Worm (Caenorhabditis elegans) whole organism, L3 larva: ENCODE results near the gene srh-100.
"Not testable (repeated sequence)": the region's sequence is repeated elsewhere in the genome, so short reads cannot be mapped to it uniquely, and the experiment has no call there.

Experiments used
- ZK546.5 ChIP-seq: sonication (generic microtip); optimal IDR thresholded peaks from 2 replicates; lab custom pipeline; 2017; ENCODE audit warnings: missing biosample characterization, missing genetic modification characterization
- aly-2 ChIP-seq: fragments of 150-350 bp; optimal IDR thresholded peaks from 2 replicates; lab custom pipeline; 2014; ENCODE audit warnings: missing biosample characterization, missing genetic modification characterization
- ama-1 ChIP-seq: fragments of 150-350 bp; optimal IDR thresholded peaks from 2 replicates; lab custom pipeline; 2018
- ceh-16 ChIP-seq: sonication (generic microtip); optimal IDR thresholded peaks from 2 replicates; lab custom pipeline; 2017; ENCODE audit warnings: missing biosample characterization, missing genetic modification characterization
- ceh-82 ChIP-seq: fragments of 150-350 bp; optimal IDR thresholded peaks from 2 replicates; lab custom pipeline; 2014; ENCODE audit warnings: missing biosample characterization, missing genetic modification characterization
- ceh-9 ChIP-seq: sonication (generic microtip); optimal IDR thresholded peaks from 2 replicates; lab custom pipeline; 2018; ENCODE audit warnings: missing biosample characterization, missing genetic modification characterization
- daf-12 ChIP-seq: fragments of 150-350 bp; optimal IDR thresholded peaks from 2 replicates; lab custom pipeline; 2014; ENCODE audit warnings: missing biosample characterization, missing genetic modification reagents, missing genetic modification characterization
- egl-27 ChIP-seq: sonication (generic microtip); optimal IDR thresholded peaks from 4 replicates; lab custom pipeline; 2017; ENCODE audit warnings: missing biosample characterization, missing genetic modification reagents, missing genetic modification characterization
- egl-5 ChIP-seq: fragments of 150-350 bp; optimal IDR thresholded peaks from 2 replicates; lab custom pipeline; 2017; ENCODE audit warnings: missing biosample characterization, missing genetic modification reagents, missing genetic modification characterization, inconsistent platforms
- elt-1 ChIP-seq: fragments of 150-350 bp; optimal IDR thresholded peaks from 2 replicates; lab custom pipeline; 2014; ENCODE audit warnings: missing biosample characterization, missing genetic modification characterization
- elt-2 ChIP-seq: sonication (generic microtip); optimal IDR thresholded peaks from 2 replicates; lab custom pipeline; 2016; ENCODE audit warnings: missing genetic modification reagents, mild to moderate bottlenecking, missing genetic modification characterization, missing compliant biosample characterization
- eor-1 ChIP-seq, 2 experiments: fragments of 150-350 bp; optimal IDR thresholded peaks; 2 replicates each; lab custom pipeline; 2014 to 2018; ENCODE audit warnings: missing biosample characterization in 2 of 2, missing genetic modification characterization in 2 of 2
- fkh-2 ChIP-seq: fragments of 150-350 bp; optimal IDR thresholded peaks from 2 replicates; lab custom pipeline; 2014; ENCODE audit warnings: missing biosample characterization, missing genetic modification reagents, missing genetic modification characterization
- fos-1 ChIP-seq: fragments of 150-350 bp; optimal IDR thresholded peaks from 2 replicates; lab custom pipeline; 2014; ENCODE audit warnings: missing biosample characterization, missing genetic modification characterization
- jun-1 ChIP-seq: fragments of 150-350 bp; optimal IDR thresholded peaks from 2 replicates; lab custom pipeline; 2014; ENCODE audit warnings: missing biosample characterization, missing genetic modification reagents, missing genetic modification characterization
- lin-15B ChIP-seq: fragments of 150-350 bp; optimal IDR thresholded peaks from 2 replicates; lab custom pipeline; 2014; ENCODE audit warnings: missing biosample characterization, missing genetic modification characterization
- lin-39 ChIP-seq: fragments of 150-350 bp; optimal IDR thresholded peaks from 2 replicates; lab custom pipeline; 2018; ENCODE audit warnings: missing biosample characterization, missing genetic modification reagents, missing genetic modification characterization
- lsy-12 ChIP-seq: sonication (generic microtip); optimal IDR thresholded peaks from 2 replicates; lab custom pipeline; 2016; ENCODE audit warnings: mild to moderate bottlenecking, missing genetic modification characterization, missing compliant biosample characterization
- mdl-1 ChIP-seq: fragments of 150-350 bp; optimal IDR thresholded peaks from 2 replicates; lab custom pipeline; 2014; ENCODE audit warnings: missing biosample characterization, missing genetic modification characterization
- mml-1 ChIP-seq: fragments of 150-350 bp; sonication (generic microtip); optimal IDR thresholded peaks from 3 replicates; lab custom pipeline; 2014; ENCODE audit warnings: missing biosample characterization, missing genetic modification characterization
- nhr-11 ChIP-seq: fragments of 150-350 bp; optimal IDR thresholded peaks from 2 replicates; lab custom pipeline; 2014; ENCODE audit warnings: missing biosample characterization, missing genetic modification characterization
- nhr-12 ChIP-seq: fragments of 150-350 bp; optimal IDR thresholded peaks from 2 replicates; lab custom pipeline; 2014; ENCODE audit warnings: missing biosample characterization, missing genetic modification characterization
- nhr-23 ChIP-seq: fragments of 150-350 bp; optimal IDR thresholded peaks from 2 replicates; lab custom pipeline; 2014; ENCODE audit warnings: missing biosample characterization, missing genetic modification reagents, missing genetic modification characterization
- nhr-237 ChIP-seq: fragments of 150-350 bp; optimal IDR thresholded peaks from 2 replicates; lab custom pipeline; 2014; ENCODE audit warnings: missing biosample characterization, missing genetic modification characterization
- nhr-43 ChIP-seq: sonication (generic microtip); optimal IDR thresholded peaks from 2 replicates; lab custom pipeline; 2016; ENCODE audit warnings: mild to moderate bottlenecking, missing genetic modification characterization, missing compliant biosample characterization; ENCODE audit not compliant: poor library complexity, severe bottlenecking
- nhr-67 ChIP-seq: fragments of 150-350 bp; optimal IDR thresholded peaks from 2 replicates; lab custom pipeline; 2014; ENCODE audit warnings: missing biosample characterization, missing genetic modification characterization
- nhr-76 ChIP-seq: fragments of 150-350 bp; sonication (generic microtip); optimal IDR thresholded peaks from 5 replicates; lab custom pipeline; 2014; ENCODE audit warnings: missing biosample characterization, missing genetic modification characterization
- nhr-77 ChIP-seq: fragments of 150-350 bp; optimal IDR thresholded peaks from 2 replicates; lab custom pipeline; 2014; ENCODE audit warnings: missing biosample characterization, missing genetic modification characterization
- pqm-1 ChIP-seq: fragments of 150-350 bp; optimal IDR thresholded peaks from 2 replicates; lab custom pipeline; 2017; ENCODE audit warnings: missing biosample characterization, missing genetic modification characterization, inconsistent platforms
- sea-2 ChIP-seq: fragments of 150-350 bp; sonication (generic microtip); optimal IDR thresholded peaks from 4 replicates; lab custom pipeline; 2014; ENCODE audit warnings: missing biosample characterization, missing genetic modification reagents, missing genetic modification characterization
- tbx-2 ChIP-seq: sonication (generic microtip); optimal IDR thresholded peaks from 2 replicates; lab custom pipeline; 2016; ENCODE audit warnings: mild to moderate bottlenecking, missing genetic modification characterization, missing compliant biosample characterization
- unc-39 ChIP-seq: sonication (generic microtip); optimal IDR thresholded peaks from 4 replicates; lab custom pipeline; 2017; ENCODE audit warnings: missing biosample characterization, missing genetic modification characterization
- unc-62 ChIP-seq: fragments of 150-350 bp; sonication (generic microtip); optimal IDR thresholded peaks from 4 replicates; lab custom pipeline; 2014; ENCODE audit warnings: missing biosample characterization, missing genetic modification reagents, missing genetic modification characterization
- zag-1 ChIP-seq: fragments of 150-350 bp; optimal IDR thresholded peaks from 2 replicates; lab custom pipeline; 2014; ENCODE audit warnings: missing biosample characterization, missing genetic modification characterization
- ztf-4 ChIP-seq: fragments of 150-350 bp; optimal IDR thresholded peaks from 2 replicates; lab custom pipeline; 2014; ENCODE audit warnings: missing biosample characterization, missing genetic modification characterization

Gene srh-100

ce11 chrII:3714595-3714994, at the start of gene srh-100:
Gene srh-100, minus strand, starts transcription at chrII:3714695.
- TF ChIP-seq nhr-23 (tag; lab: Kevin White, UChicago) (no peak), lin-39 (no peak), unc-62 (no peak), ceh-82 (tag; lab: Kevin White, UChicago) (no peak), nhr-237 (tag; lab: Kevin White, UChicago) (no peak), zag-1 (tag; lab: Kevin White, UChicago) (no peak), nhr-11 (tag; lab: Kevin White, UChicago) (no peak), lsy-12 (tag; lab: Kevin White, UChicago) (no peak), ceh-9 (tag; lab: Kevin White, UChicago) (no peak), elt-1 (tag; lab: Kevin White, UChicago) (no peak), fkh-2 (tag; lab: Kevin White, UChicago) (no peak), nhr-76 (no peak), ztf-4 (tag; lab: Kevin White, UChicago) (no peak), ama-1 (no peak), nhr-67 (tag; lab: Kevin White, UChicago) (no peak), fos-1 (tag; lab: Kevin White, UChicago) (no peak), sea-2 (GFP tag; lab: Kevin White, UChicago) (no peak), eor-1 (tag; optimal IDR thresholded peaks at IDR 0.05; lab: Kevin White, UChicago) (no peak), aly-2 (no peak)

- TF ChIP-seq unc-39; mdl-1 (tag; lab: Kevin White, UChicago); daf-12: not testable (repeated sequence)
Measured at ce11 chrII:3761599-3761998, 47.1 kb upstream of the srh-100 start, which contains the start of gene T24E12.6. Gene T24E12.6, minus strand, starts transcription at chrII:3761699.

ce11 chrII:3759010-3759409, 44.5 kb upstream of the srh-100 start, which contains the start of gene T24E12.12:
Gene T24E12.12, plus strand, starts transcription at chrII:3759290.
- TF ChIP-seq zag-1 (tag; lab: Kevin White, UChicago) (no peak), mdl-1 (tag; lab: Kevin White, UChicago) (no peak), ceh-16 (tag; lab: Kevin White, UChicago) (no peak), nhr-77 (tag; lab: Kevin White, UChicago) (no peak), daf-12 (no peak)

- no peak for TF ChIP-seq sea-2 (GFP tag; lab: Kevin White, UChicago)
Measured at ce11 chrII:3757499-3757898, 43.0 kb upstream of the srh-100 start, which contains the start of gene srx-111. Gene srx-111, plus strand, starts transcription at chrII:3757799.

ce11 chrII:3753598-3753997, 39.1 kb upstream of the srh-100 start, which contains the start of gene rcd-1:
Gene rcd-1, plus strand, starts transcription at chrII:3753898.
- TF ChIP-seq mml-1 (no peak), egl-27 (tag; lab: Kevin White, UChicago) (no peak), ceh-82 (tag; lab: Kevin White, UChicago) (no peak)
- TF ChIP-seq, all 47 proteins: peak for 0

- no peak for TF ChIP-seq nhr-11 (tag; lab: Kevin White, UChicago)
- TF ChIP-seq daf-12: no peak
- TF ChIP-seq elt-2 (tag; lab: Kevin White, UChicago): no peak
- TF ChIP-seq ZK546.5: no peak
- no peak for TF ChIP-seq tbx-2 (tag; lab: Kevin White, UChicago)
- TF ChIP-seq nhr-43 (tag; lab: Kevin White, UChicago): no peak
- no peak for TF ChIP-seq nhr-12
- TF ChIP-seq egl-5: no peak
- TF ChIP-seq ceh-16 (tag; lab: Kevin White, UChicago): no peak
- TF ChIP-seq lin-39: no peak
- TF ChIP-seq fkh-2 (tag; lab: Kevin White, UChicago): no peak
- no peak for TF ChIP-seq mdl-1 (tag; lab: Kevin White, UChicago)
- TF ChIP-seq unc-39: no peak
- no peak for TF ChIP-seq elt-1 (tag; lab: Kevin White, UChicago)
- TF ChIP-seq pqm-1: no peak
- TF ChIP-seq jun-1 (tag; lab: Kevin White, UChicago): no peak
- no peak for TF ChIP-seq ztf-4 (tag; lab: Kevin White, UChicago)
- TF ChIP-seq lin-15B (tag; lab: Kevin White, UChicago): no peak
- TF ChIP-seq ceh-9 (tag; lab: Kevin White, UChicago): no peak
- TF ChIP-seq, all 47 proteins: peak for 0
Measured at ce11 chrII:3752184-3752583, 37.7 kb upstream of the srh-100 start, which contains the start of gene sdz-11. Gene sdz-11, minus strand, starts transcription at chrII:3752284.
